Fruit fly (Drosophila melanogaster): Measurements from ENCODE around the gene CG15432.

Gene CG15432

DNA sequence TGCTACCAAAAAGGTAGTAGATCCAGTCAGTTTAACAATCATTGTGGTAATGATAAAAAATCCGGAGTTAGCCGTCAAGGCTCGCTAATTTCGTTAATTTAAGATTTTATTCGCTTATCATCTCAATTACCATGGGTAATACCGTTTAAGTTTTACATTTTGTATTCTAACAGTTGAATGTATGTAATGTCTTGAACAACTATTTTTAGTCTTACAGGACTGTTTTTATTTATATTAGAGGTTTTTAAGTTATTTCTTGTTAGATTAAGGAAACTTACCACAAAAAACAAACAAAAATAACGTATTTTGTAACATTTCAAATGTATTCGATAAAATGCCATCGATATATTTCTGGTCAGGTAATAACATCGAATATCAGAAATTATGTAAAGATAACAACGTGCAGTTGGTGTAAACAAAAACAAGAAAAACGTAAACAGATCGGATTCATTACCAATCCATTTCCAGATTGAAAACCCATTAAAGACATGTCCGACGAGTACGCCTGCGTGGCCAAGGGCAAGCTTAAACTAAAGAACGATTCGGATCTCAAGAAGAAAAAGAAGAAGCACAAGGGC lies at the start of gene CG15432, which contains the start of gene Sfp24F:
CG15432 (plus strand) TSS at position 311 of the 578 bp plus-strand sequence.
Sfp24F (minus strand) TSS at position 51 of the 578 bp plus-strand sequence.
- TF ChIP-seq Snoo (tag; optimal IDR thresholded peaks at IDR 0.05) (no peak), fd96Ca (GFP tag; IDR thresholded peaks at IDR 0.05) (no peak), CG10348 (GFP tag; IDR thresholded peaks at IDR 0.05) (no peak), Pif1A (GFP tag; optimal IDR thresholded peaks at IDR 0.05) (no peak), CG8301 (tag; optimal IDR thresholded peaks at IDR 0.05) (no peak), CG15710 (tag; optimal IDR thresholded peaks at IDR 0.05) (no peak)

DNA sequence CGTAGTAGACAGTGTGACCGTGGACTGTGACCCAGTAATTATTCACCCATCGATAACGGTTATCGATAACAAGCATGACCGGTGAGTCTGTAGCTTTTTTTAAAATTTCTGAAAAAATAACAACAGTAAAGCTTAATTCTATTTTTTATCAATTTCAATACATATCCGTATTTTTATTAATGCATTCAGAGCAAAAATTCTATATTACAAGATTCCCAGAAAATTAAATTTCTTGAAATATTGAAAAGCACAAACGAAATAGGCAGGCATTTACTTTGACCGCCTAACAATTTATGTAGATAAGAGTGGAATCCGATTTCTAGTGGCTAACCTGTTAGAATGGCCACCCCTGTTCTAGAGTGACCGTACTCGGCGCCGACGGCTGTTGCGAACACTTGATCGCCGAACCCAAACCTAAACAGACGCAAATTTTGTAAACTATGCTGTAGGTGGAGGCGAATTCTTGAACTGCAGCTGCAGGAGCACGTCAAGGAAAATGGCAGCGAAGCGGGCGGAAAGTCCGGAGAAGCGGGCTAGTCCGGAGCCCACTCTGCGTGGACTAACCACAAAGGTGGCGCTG lies 48.2 kb upstream of the CG15432 start, which contains the start of gene CG3652:
CG3652 (minus strand) TSS at position 35 of the 580 bp plus-strand sequence.
- TF ChIP-seq CG14655 (GFP tag; optimal IDR thresholded peaks at IDR 0.05) (no peak), CG15710 (tag; optimal IDR thresholded peaks at IDR 0.05) (no peak), fd96Ca (GFP tag; IDR thresholded peaks at IDR 0.05) (no peak), CG8159 (tag; optimal IDR thresholded peaks at IDR 0.05) (no peak), CG32121 (GFP tag; IDR thresholded peaks at IDR 0.05) (no peak), CG9948 (tag; optimal IDR thresholded peaks at IDR 0.05) (no peak)

DNA sequence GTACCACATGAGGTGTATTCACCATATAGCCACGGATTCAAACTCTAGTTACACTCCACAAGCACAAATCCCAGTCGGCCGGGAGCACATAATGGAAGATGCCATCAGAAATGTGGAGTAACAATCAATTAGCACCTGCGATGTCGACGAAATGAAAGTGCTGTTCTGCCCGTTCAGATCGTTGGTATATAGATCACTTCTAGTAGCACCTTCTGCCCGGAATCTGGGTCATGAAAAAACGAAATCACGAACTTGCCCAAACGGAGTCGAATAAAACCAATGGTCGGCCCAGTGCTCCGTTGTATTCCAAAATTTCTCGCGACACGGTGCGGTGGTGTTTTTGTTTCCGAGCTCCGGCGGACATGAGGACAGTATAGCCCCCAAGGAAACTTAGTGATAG lies 41.5 kb upstream of the CG15432 start, which contains the start of gene CG33003:
CG33003 (plus strand) TSS at position 301 of the 400 bp plus-strand sequence.
- TF ChIP-seq Pif1A (GFP tag; optimal IDR thresholded peaks at IDR 0.05), result no peak
- no peak for TF ChIP-seq Snoo (tag; optimal IDR thresholded peaks at IDR 0.05)
- no peak for TF ChIP-seq CG8159 (tag; optimal IDR thresholded peaks at IDR 0.05)
- no peak for TF ChIP-seq CG9948 (tag; optimal IDR thresholded peaks at IDR 0.05)
- no peak for TF ChIP-seq CG17806 (tag; optimal IDR thresholded peaks at IDR 0.05)
- no peak for TF ChIP-seq fd96Ca (GFP tag; IDR thresholded peaks at IDR 0.05)
- no peak for TF ChIP-seq CG4496 (GFP tag; IDR thresholded peaks at IDR 0.05)
- TF ChIP-seq D1 (tag; optimal IDR thresholded peaks at IDR 0.05), result no peak
- TF ChIP-seq CG15710 (tag; optimal IDR thresholded peaks at IDR 0.05), result no peak
- no peak for TF ChIP-seq Pif1B (GFP tag; optimal IDR thresholded peaks at IDR 0.05)
- no peak for TF ChIP-seq EcR (GFP tag; optimal IDR thresholded peaks at IDR 0.05)

DNA sequence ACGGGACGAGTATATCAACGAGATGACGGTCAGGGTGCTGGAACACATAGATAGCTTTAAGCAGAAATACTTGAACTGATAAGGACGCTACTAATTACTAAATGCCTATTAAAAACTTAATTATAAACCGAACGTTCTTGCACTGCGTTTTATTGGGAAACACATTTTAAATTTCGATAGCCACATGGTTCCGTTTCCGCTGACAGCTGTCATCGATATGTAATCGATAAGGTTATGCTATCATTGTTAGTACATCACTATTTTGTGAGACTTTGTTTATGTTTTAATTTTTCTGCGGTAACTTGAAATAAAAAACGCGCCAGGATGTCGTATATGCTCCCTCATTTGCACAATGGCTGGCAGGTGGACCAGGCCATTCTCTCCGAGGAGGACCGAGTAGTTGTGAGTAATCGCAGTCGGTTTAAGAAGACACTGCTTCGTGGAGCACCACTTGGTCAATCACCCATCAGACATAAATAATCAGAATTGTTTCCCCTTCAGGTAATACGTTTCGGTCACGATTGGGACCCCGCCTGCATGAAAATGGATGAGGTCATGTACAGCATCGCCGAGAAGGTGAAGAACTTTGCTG lies 39.0 kb upstream of the CG15432 start, which contains the start of gene Dim1:
Dim1 (plus strand) TSS at position 239 of the 592 bp plus-strand sequence.
- TF ChIP-seq CG4496 (GFP tag; IDR thresholded peaks at IDR 0.05), result peak; percentile 57; the same call in 2 of the 3 replicates
- no peak for TF ChIP-seq rn (GFP tag; IDR thresholded peaks at IDR 0.05)
- TF ChIP-seq Snoo (tag; optimal IDR thresholded peaks at IDR 0.05), result no peak
- TF ChIP-seq CG12605 (GFP tag; IDR thresholded peaks at IDR 0.05), result peak; percentile 37; the same call in 1 of the 2 replicates

DNA sequence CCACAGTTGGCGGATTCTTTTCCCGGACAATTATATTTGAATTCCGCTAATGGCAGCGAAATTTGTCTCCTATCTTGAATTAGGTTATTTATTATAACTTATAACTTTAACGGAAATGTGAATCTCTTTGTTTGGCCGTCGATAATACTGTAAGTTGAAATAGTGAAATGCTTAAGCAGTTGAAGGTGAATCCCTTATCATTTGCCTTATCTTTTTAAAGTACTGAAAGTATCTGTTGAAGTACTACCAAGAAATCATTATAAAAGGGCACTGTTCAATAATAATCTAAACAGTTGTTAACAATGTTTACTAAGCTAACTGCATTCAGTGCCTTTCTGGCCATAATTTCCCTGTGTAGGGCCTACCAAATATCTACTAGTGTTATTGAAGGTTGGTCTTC lies 31.3 kb upstream of the CG15432 start, which contains the start of gene CG43055:
CG43055 (plus strand) TSS at position 301 of the 400 bp plus-strand sequence.
- no peak for TF ChIP-seq CG14655 (GFP tag; optimal IDR thresholded peaks at IDR 0.05)
- TF ChIP-seq CG8159 (tag; optimal IDR thresholded peaks at IDR 0.05), result no peak
- TF ChIP-seq EcR (GFP tag; optimal IDR thresholded peaks at IDR 0.05), result no peak
- no peak for TF ChIP-seq CG13204 (GFP tag; optimal IDR thresholded peaks at IDR 0.05)
- no peak for TF ChIP-seq CG9948 (tag; optimal IDR thresholded peaks at IDR 0.05)
- TF ChIP-seq Pif1A (GFP tag; optimal IDR thresholded peaks at IDR 0.05), result no peak
- no peak for TF ChIP-seq fd96Ca (GFP tag; IDR thresholded peaks at IDR 0.05)
- TF ChIP-seq CG8301 (tag; optimal IDR thresholded peaks at IDR 0.05), result no peak
- TF ChIP-seq CG12605 (GFP tag; IDR thresholded peaks at IDR 0.05), result no peak
- TF ChIP-seq CG15710 (tag; optimal IDR thresholded peaks at IDR 0.05), result no peak
- no peak for TF ChIP-seq D1 (tag; optimal IDR thresholded peaks at IDR 0.05)
- TF ChIP-seq Ets98B (GFP tag; IDR thresholded peaks at IDR 0.05), result no peak
- TF ChIP-seq CG34367 (tag; optimal IDR thresholded peaks at IDR 0.05), result no peak
- TF ChIP-seq gl (tag; optimal IDR thresholded peaks at IDR 0.05), result no peak
- no peak for TF ChIP-seq Pif1B (GFP tag; optimal IDR thresholded peaks at IDR 0.05)
- no peak for TF ChIP-seq CG4496 (GFP tag; IDR thresholded peaks at IDR 0.05)
- no peak for TF ChIP-seq CG32121 (GFP tag; IDR thresholded peaks at IDR 0.05)
- no peak for TF ChIP-seq CG17806 (tag; optimal IDR thresholded peaks at IDR 0.05)

DNA sequence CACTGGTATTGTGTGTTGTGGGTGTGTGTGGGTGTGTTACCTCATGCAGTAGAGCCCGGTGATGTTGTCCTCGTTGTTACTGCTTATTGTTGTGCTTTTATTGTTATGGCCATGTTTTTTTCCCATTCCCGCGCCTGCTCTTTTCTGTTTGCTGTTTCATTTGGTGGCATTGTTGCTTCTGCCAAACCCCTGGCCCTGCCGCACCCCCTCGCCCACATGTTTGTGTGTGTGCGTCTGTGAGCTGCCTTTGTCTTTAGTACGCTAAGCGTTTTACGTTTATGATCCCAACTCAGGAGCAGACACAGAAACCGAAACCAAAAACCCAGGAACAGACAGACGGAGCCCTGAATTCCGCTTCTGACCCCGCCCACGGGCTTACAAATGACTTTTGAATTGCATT lies 28.1 kb upstream of the CG15432 start:
- no peak for TF ChIP-seq CG32121 (GFP tag; IDR thresholded peaks at IDR 0.05)
- TF ChIP-seq Snoo (tag; optimal IDR thresholded peaks at IDR 0.05), result no peak
- no peak for TF ChIP-seq fd96Ca (GFP tag; IDR thresholded peaks at IDR 0.05)
- TF ChIP-seq CG34367 (tag; optimal IDR thresholded peaks at IDR 0.05), result no peak
- no peak for TF ChIP-seq Pif1A (GFP tag; optimal IDR thresholded peaks at IDR 0.05)
- TF ChIP-seq CG9948 (tag; optimal IDR thresholded peaks at IDR 0.05), result no peak

DNA sequence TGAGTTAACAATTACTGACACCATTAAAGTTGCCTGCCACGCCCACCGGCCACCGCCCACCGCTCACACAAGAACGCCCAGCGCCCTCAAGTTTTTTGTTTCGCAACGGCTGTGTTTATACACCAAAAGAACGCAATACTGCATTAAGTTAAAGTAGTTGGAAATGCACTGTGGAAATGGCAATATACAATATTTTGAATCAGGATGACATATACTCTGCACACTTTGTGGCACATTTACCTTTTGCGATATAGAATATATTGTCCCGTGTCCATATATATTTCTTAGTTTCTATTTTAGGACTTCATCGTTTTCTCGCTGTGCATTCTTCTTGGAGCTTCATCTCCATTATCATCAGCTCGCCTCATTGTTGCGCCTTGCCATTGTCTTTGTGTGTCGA lies 26.0 kb upstream of the CG15432 start:
- peak; percentile 65 for TF ChIP-seq CG8159 (tag; optimal IDR thresholded peaks at IDR 0.05)
- TF ChIP-seq CG4496 (GFP tag; IDR thresholded peaks at IDR 0.05), result peak; percentile 43; the same call in 1 of the 3 replicates
- TF ChIP-seq CG12605 (GFP tag; IDR thresholded peaks at IDR 0.05), result no peak
- no peak for TF ChIP-seq Pif1B (GFP tag; optimal IDR thresholded peaks at IDR 0.05)
- 0 out of 3 replicates have a peak, but pooled peaks have one; percentile 35 for TF ChIP-seq fd96Ca (GFP tag; IDR thresholded peaks at IDR 0.05)
- no peak for TF ChIP-seq CG17806 (tag; optimal IDR thresholded peaks at IDR 0.05)
- TF ChIP-seq Pif1A (GFP tag; optimal IDR thresholded peaks at IDR 0.05), result peak; percentile 50
- peak; percentile 35 for TF ChIP-seq CG32121 (GFP tag; IDR thresholded peaks at IDR 0.05)
- peak; percentile 23 for TF ChIP-seq CG34367 (tag; optimal IDR thresholded peaks at IDR 0.05)
- TF ChIP-seq D1 (tag; optimal IDR thresholded peaks at IDR 0.05), result no peak
- no peak for TF ChIP-seq rn (GFP tag; IDR thresholded peaks at IDR 0.05)
- TF ChIP-seq CG14655 (GFP tag; optimal IDR thresholded peaks at IDR 0.05), result peak; percentile 54
- no peak for TF ChIP-seq Snoo (tag; optimal IDR thresholded peaks at IDR 0.05)
- peak; percentile 58 for TF ChIP-seq CG15710 (tag; optimal IDR thresholded peaks at IDR 0.05)
